Worm (Caenorhabditis elegans) whole organism, midembryonic: ENCODE data around the gene C38D9.8.

Source experiments
- T22C8.4 ChIP-seq: fragments of 200-800 bp; sonication (Bioruptor generic); IDR thresholded peaks from 2 replicates; pipeline ENCODE4 v1.3.6; 2022; ENCODE audit warnings: missing genetic modification characterization, missing compliant biosample characterization
- cog-1 ChIP-seq: sonication (generic microtip); optimal IDR thresholded peaks from 2 replicates; lab custom pipeline; 2016; ENCODE audit warnings: missing genetic modification characterization, missing compliant biosample characterization
- flt-1 ChIP-seq: fragments of 200-800 bp; sonication (Bioruptor generic); IDR thresholded peaks from 2 replicates; pipeline ENCODE4 v1.3.6; 2022; ENCODE audit warnings: missing genetic modification characterization, missing compliant biosample characterization
- klf-2 ChIP-seq: fragments of 200-800 bp; sonication (Bioruptor generic); conservative IDR thresholded peaks from 2 replicates; pipeline ENCODE4 v1.3.6; 2022; ENCODE audit warnings: missing genetic modification reagents, missing genetic modification characterization, missing compliant biosample characterization
- med-1 ChIP-seq: sonication (generic microtip); optimal IDR thresholded peaks from 2 replicates; lab custom pipeline; 2017; ENCODE audit warnings: missing genetic modification characterization, mild to moderate bottlenecking, missing compliant biosample characterization, antibody characterized with exemption, missing genetic modification reagents; ENCODE audit not compliant: insufficient read depth
- ref-1 ChIP-seq: fragments of 200-800 bp; sonication (Bioruptor generic); conservative IDR thresholded peaks from 2 replicates; pipeline ENCODE4 v1.3.6; 2022; ENCODE audit warnings: missing genetic modification reagents, missing genetic modification characterization, missing compliant biosample characterization
- ztf-23 ChIP-seq: fragments of 200-800 bp; sonication (Bioruptor generic); IDR thresholded peaks from 2 replicates; pipeline ENCODE4 v1.3.6; 2022; ENCODE audit warnings: missing genetic modification reagents, missing genetic modification characterization, missing compliant biosample characterization

DNA sequence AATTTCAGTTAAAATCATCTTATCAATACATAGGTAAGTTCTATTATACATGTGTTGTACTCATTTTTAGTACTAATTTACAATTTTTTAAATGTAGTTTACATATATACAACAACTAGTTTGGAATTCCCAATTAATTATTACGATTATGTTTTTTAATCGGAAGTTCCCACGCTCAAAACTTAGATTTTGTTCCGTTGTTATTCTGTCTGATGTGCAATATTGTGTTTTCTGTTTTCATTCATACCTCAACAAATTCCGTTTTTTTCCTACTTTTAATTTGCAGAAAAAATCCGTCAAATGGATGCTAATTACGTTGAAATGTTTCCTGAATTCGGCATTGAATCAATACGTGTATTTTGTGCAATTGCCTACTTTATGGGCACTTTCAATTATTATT lies 46.4 kb downstream of the C38D9.8 start, which contains the start of gene srw-31:
- TF ChIP-seq flt-1 (GFP tag; lab: Robert Waterston, UW): no peak
- no peak for TF ChIP-seq T22C8.4 (GFP tag; lab: Robert Waterston, UW)
- TF ChIP-seq cog-1 (tag; lab: Kevin White, UChicago): no peak
- no peak for TF ChIP-seq med-1 (GFP tag; lab: Kevin White, UChicago)
- no peak for TF ChIP-seq ref-1 (GFP tag; lab: Robert Waterston, UW)
- TF ChIP-seq klf-2 (GFP tag; lab: Robert Waterston, UW): no peak
- no peak for TF ChIP-seq ztf-23
